Fruit fly (Drosophila melanogaster) whole organism, embryonic: ENCODE measurements around the gene Jhbp2.

Experiments used
- Aef1 ChIP-seq: fragments of 200-800 bp; sonication (Bioruptor generic); IDR thresholded peaks from 3 replicates; pipeline ENCODE4 v1.3.6; 2022; ENCODE audit warnings: missing biosample characterization, missing genetic modification characterization
- CG10147 ChIP-seq: fragments of 200-800 bp; sonication (Bioruptor generic); optimal IDR thresholded peaks from 2 replicates; lab custom pipeline; 2019; ENCODE audit warnings: missing biosample characterization, mild to moderate bottlenecking, missing genetic modification characterization, moderate library complexity
- CG12942 ChIP-seq: fragments of 200-800 bp; sonication (Bioruptor generic); optimal IDR thresholded peaks from 3 replicates; lab custom pipeline; 2016; ENCODE audit warnings: missing biosample characterization, missing genetic modification characterization
- CG1529 ChIP-seq: fragments of 200-800 bp; sonication (Bioruptor generic); optimal IDR thresholded peaks from 3 replicates; lab custom pipeline; 2018; ENCODE audit warnings: missing biosample characterization, missing genetic modification characterization
- CG15479 ChIP-seq: fragments of 200-800 bp; sonication (Bioruptor generic); optimal IDR thresholded peaks from 3 replicates; lab custom pipeline; 2019; ENCODE audit warnings: missing biosample characterization, mild to moderate bottlenecking, missing genetic modification characterization, moderate library complexity
- CG15696 ChIP-seq: fragments of 200-800 bp; sonication (Bioruptor generic); optimal IDR thresholded peaks from 2 replicates; lab custom pipeline; 2019; ENCODE audit warnings: missing biosample characterization, mild to moderate bottlenecking, missing genetic modification characterization, moderate library complexity
- CG1602 ChIP-seq: fragments of 200-800 bp; sonication (Bioruptor generic); optimal IDR thresholded peaks from 3 replicates; lab custom pipeline; 2016; ENCODE audit warnings: missing biosample characterization, missing genetic modification characterization
- CG17328 ChIP-seq: fragments of 200-800 bp; sonication (Bioruptor generic); IDR thresholded peaks from 2 replicates; pipeline ENCODE4 v1.3.6; 2022; ENCODE audit warnings: missing biosample characterization, missing genetic modification characterization
- CG18262 ChIP-seq: fragments of 200-800 bp; optimal IDR thresholded peaks from 3 replicates; lab custom pipeline; 2019; ENCODE audit warnings: missing biosample characterization, mild to moderate bottlenecking, missing genetic modification characterization, moderate library complexity
- CG18599 ChIP-seq: fragments of 200-800 bp; sonication (Bioruptor generic); optimal IDR thresholded peaks from 3 replicates; lab custom pipeline; 2017; ENCODE audit warnings: missing biosample characterization, missing genetic modification characterization, mild to moderate bottlenecking, moderate library complexity, missing genetic modification reagents
- CG3838 ChIP-seq: fragments of 200-800 bp; sonication (Bioruptor generic); optimal IDR thresholded peaks from 3 replicates; lab custom pipeline; 2016; ENCODE audit warnings: missing biosample characterization, missing genetic modification characterization
- CG42726 ChIP-seq: fragments of 200-800 bp; sonication (Bioruptor generic); IDR thresholded peaks from 2 replicates; pipeline ENCODE4 v1.3.6; 2022; ENCODE audit warnings: missing biosample characterization, missing genetic modification characterization; ENCODE audit not compliant: partially characterized antibody
- CG5180 ChIP-seq: fragments of 200-800 bp; sonication (Bioruptor generic); optimal IDR thresholded peaks from 3 replicates; lab custom pipeline; 2017; ENCODE audit warnings: missing biosample characterization, missing genetic modification characterization, mild to moderate bottlenecking, moderate library complexity, missing genetic modification reagents
- CG6813 ChIP-seq: fragments of 200-800 bp; sonication (Bioruptor generic); optimal IDR thresholded peaks from 2 replicates; lab custom pipeline; 2017; ENCODE audit warnings: missing biosample characterization, missing genetic modification characterization, mild to moderate bottlenecking, moderate library complexity, missing genetic modification reagents
- CG7928 ChIP-seq: fragments of 200-800 bp; sonication (Bioruptor generic); optimal IDR thresholded peaks from 2 replicates; lab custom pipeline; 2017; ENCODE audit warnings: missing biosample characterization, mild to moderate bottlenecking, missing genetic modification characterization
- CG8290 ChIP-seq, 3 experiments: fragments of 200-800 bp; sonication (Bioruptor generic); optimal IDR thresholded peaks; 2 replicates each; lab custom pipeline; 2016 to 2019; ENCODE audit warnings: missing biosample characterization in 3 of 3, missing genetic modification characterization in 3 of 3, mild to moderate bottlenecking in 2 of 3, moderate library complexity in 1 of 3
- Hey ChIP-seq: fragments of 200-800 bp; sonication (Bioruptor generic); optimal IDR thresholded peaks from 3 replicates; lab custom pipeline; 2018; ENCODE audit warnings: missing biosample characterization, mild to moderate bottlenecking, missing genetic modification characterization
- Hsf ChIP-seq: fragments of 200-800 bp; sonication (Bioruptor generic); optimal IDR thresholded peaks from 3 replicates; lab custom pipeline; 2016; ENCODE audit warnings: missing biosample characterization, missing genetic modification characterization
- Jarid2 ChIP-seq: fragments of 200-800 bp; sonication (Bioruptor generic); optimal IDR thresholded peaks from 3 replicates; lab custom pipeline; 2017; ENCODE audit warnings: mild to moderate bottlenecking, missing biosample characterization, missing genetic modification reagents, missing genetic modification characterization
- Kr ChIP-seq: fragments of 200-800 bp; sonication (Bioruptor generic); optimal IDR thresholded peaks from 2 replicates; lab custom pipeline; 2017; ENCODE audit warnings: missing biosample characterization, mild to moderate bottlenecking, missing genetic modification characterization
- MBD-R2 ChIP-seq: fragments of 200-800 bp; sonication (Bioruptor generic); IDR thresholded peaks from 2 replicates; pipeline ENCODE4 v1.3.6; 2022; ENCODE audit warnings: missing biosample characterization, missing genetic modification characterization
- Med ChIP-seq: fragments of 200-800 bp; sonication (Bioruptor generic); peaks from one replicate; lab custom pipeline; 2016; ENCODE audit warnings: missing biosample characterization, missing genetic modification characterization, mild to moderate bottlenecking, inconsistent platforms, moderate library complexity
- Mrtf ChIP-seq: fragments of 200-800 bp; sonication (Bioruptor generic); IDR thresholded peaks from 3 replicates; pipeline ENCODE4 v1.3.6; 2022; ENCODE audit warnings: missing biosample characterization, missing genetic modification characterization
- NC2α ChIP-seq: fragments of 200-800 bp; sonication (Bioruptor generic); optimal IDR thresholded peaks from 2 replicates; lab custom pipeline; 2016; ENCODE audit warnings: missing biosample characterization, missing genetic modification characterization
- NFAT ChIP-seq: fragments of 200-800 bp; sonication (Bioruptor generic); IDR thresholded peaks from 2 replicates; pipeline ENCODE4 v1.3.6; 2022; ENCODE audit warnings: missing biosample characterization, missing genetic modification characterization
- Nf-YC ChIP-seq: fragments of 200-800 bp; optimal IDR thresholded peaks from 3 replicates; lab custom pipeline; 2019; ENCODE audit warnings: missing biosample characterization, mild to moderate bottlenecking, missing genetic modification characterization, moderate library complexity
- Pdp1 ChIP-seq, 2 experiments: fragments of 200-800 bp; sonication (Bioruptor generic); optimal IDR thresholded peaks; 3 replicates each; lab custom pipeline; 2016; ENCODE audit warnings: missing biosample characterization in 2 of 2, missing genetic modification characterization in 2 of 2, mild to moderate bottlenecking in 1 of 2, moderate library complexity in 1 of 2
- Ravus ChIP-seq: fragments of 200-800 bp; sonication (Bioruptor generic); IDR thresholded peaks from 2 replicates; pipeline ENCODE4 v1.3.6; 2022; ENCODE audit warnings: missing biosample characterization, missing genetic modification characterization
- Stat92E ChIP-seq, 3 experiments: fragments of >200 bp in 2 of 3; fragments of 200-800 bp in 1 of 3; sonication (Bioruptor generic) in 1 of 3; optimal IDR thresholded peaks; 2 replicates each; lab custom pipeline; 2017 to 2019; ENCODE audit warnings: missing biosample characterization in 3 of 3, missing genetic modification characterization in 3 of 3, mild to moderate bottlenecking in 1 of 3, moderate library complexity in 1 of 3
- Usf ChIP-seq: fragments of 200-800 bp; sonication (Bioruptor generic); optimal IDR thresholded peaks from 2 replicates; lab custom pipeline; 2017; ENCODE audit warnings: missing genotype, missing biosample characterization, missing genetic modification characterization
- al ChIP-seq: fragments of 200-800 bp; sonication (Bioruptor generic); IDR thresholded peaks from 2 replicates; pipeline ENCODE4 v1.3.6; 2022; ENCODE audit warnings: missing biosample characterization, missing genetic modification characterization
- ap ChIP-seq: fragments of 200-800 bp; sonication (Bioruptor generic); IDR thresholded peaks from 2 replicates; pipeline ENCODE4 v1.3.6; 2022; ENCODE audit warnings: missing biosample characterization, missing genetic modification characterization
- dati ChIP-seq: fragments of 200-800 bp; sonication (Bioruptor generic); IDR thresholded peaks from 2 replicates; pipeline ENCODE4 v1.3.6; 2022; ENCODE audit warnings: missing biosample characterization, missing genetic modification characterization
- fru ChIP-seq: fragments of >200 bp; optimal IDR thresholded peaks from 2 replicates; lab custom pipeline; 2017
- fu2 ChIP-seq: fragments of 200-800 bp; sonication (Bioruptor generic); optimal IDR thresholded peaks from 2 replicates; lab custom pipeline; 2016; ENCODE audit warnings: missing biosample characterization, missing genetic modification characterization
- gt ChIP-seq: fragments of 200-800 bp; sonication (Bioruptor generic); IDR thresholded peaks from 2 replicates; pipeline ENCODE4 v1.3.6; 2022; ENCODE audit warnings: missing biosample characterization, missing genetic modification characterization
- jigr1 ChIP-seq: fragments of 200-800 bp; sonication (Bioruptor generic); IDR thresholded peaks from 3 replicates; pipeline ENCODE4 v1.3.6; 2022; ENCODE audit warnings: missing biosample characterization, missing genetic modification characterization
- jumu ChIP-seq: fragments of 200-800 bp; sonication (Bioruptor generic); optimal IDR thresholded peaks from 3 replicates; lab custom pipeline; 2016; ENCODE audit warnings: missing biosample characterization, missing genetic modification characterization
- kay ChIP-seq: fragments of 200-800 bp; sonication (Bioruptor generic); optimal IDR thresholded peaks from 2 replicates; lab custom pipeline; 2016; ENCODE audit warnings: missing biosample characterization, missing genetic modification characterization
- peb ChIP-seq: fragments of 200-800 bp; sonication (Bioruptor generic); IDR thresholded peaks from 2 replicates; pipeline ENCODE4 v1.3.6; 2022; ENCODE audit warnings: missing biosample characterization, missing genetic modification characterization
- prd ChIP-seq, 3 experiments: fragments of >200 bp in 2 of 3; fragments of 200-800 bp in 1 of 3; sonication (Bioruptor generic) in 1 of 3; optimal IDR thresholded peaks in 2 of 3; IDR thresholded peaks in 1 of 3; 2 replicates in 2 of 3; 3 replicates in 1 of 3; pipeline versions ENCODE4 v1.3.6 to Lab custom; 2017 to 2022; ENCODE audit warnings: missing biosample characterization in 1 of 3, missing genetic modification characterization in 1 of 3
- rib ChIP-seq: fragments of 200-800 bp; sonication (Bioruptor generic); IDR thresholded peaks from 2 replicates; pipeline ENCODE4 v1.3.6; 2022; ENCODE audit warnings: missing biosample characterization, missing genetic modification characterization
- salm ChIP-seq: fragments of 200-800 bp; sonication (Bioruptor generic); optimal IDR thresholded peaks from 2 replicates; lab custom pipeline; 2018; ENCODE audit warnings: missing biosample characterization, mild to moderate bottlenecking, missing genetic modification characterization
- sd ChIP-seq: fragments of 200-800 bp; sonication (Bioruptor generic); optimal IDR thresholded peaks from 3 replicates; lab custom pipeline; 2018; ENCODE audit warnings: missing biosample characterization, mild to moderate bottlenecking, missing genetic modification characterization, moderate library complexity
- sna ChIP-seq: fragments of 200-800 bp; sonication (Bioruptor generic); IDR thresholded peaks from 2 replicates; pipeline ENCODE4 v1.3.6; 2022; ENCODE audit warnings: missing biosample characterization, missing genetic modification characterization; ENCODE audit not compliant: partially characterized antibody
- sob ChIP-seq: fragments of 200-800 bp; sonication (Bioruptor generic); IDR thresholded peaks from 2 replicates; pipeline ENCODE4 v1.3.6; 2022; ENCODE audit warnings: missing biosample characterization, missing genetic modification characterization
- tna ChIP-seq: fragments of 200-800 bp; sonication (Bioruptor generic); IDR thresholded peaks from 2 replicates; pipeline ENCODE4 v1.3.6; 2022; ENCODE audit warnings: missing biosample characterization, missing genetic modification characterization; ENCODE audit not compliant: partially characterized antibody
- tup ChIP-seq: fragments of 200-800 bp; sonication (Bioruptor generic); optimal IDR thresholded peaks from 2 replicates; lab custom pipeline; 2016; ENCODE audit warnings: missing biosample characterization, mild to moderate bottlenecking, missing genetic modification characterization, moderate library complexity
- twi ChIP-seq: fragments of 200-800 bp; optimal IDR thresholded peaks from 2 replicates; lab custom pipeline; 2019; ENCODE audit warnings: missing biosample characterization, mild to moderate bottlenecking, missing genetic modification characterization, moderate library complexity
- tx ChIP-seq: fragments of 200-800 bp; sonication (Bioruptor generic); optimal IDR thresholded peaks from 2 replicates; lab custom pipeline; 2016; ENCODE audit warnings: missing biosample characterization, missing genetic modification characterization

Jhbp2 gene

DNA sequence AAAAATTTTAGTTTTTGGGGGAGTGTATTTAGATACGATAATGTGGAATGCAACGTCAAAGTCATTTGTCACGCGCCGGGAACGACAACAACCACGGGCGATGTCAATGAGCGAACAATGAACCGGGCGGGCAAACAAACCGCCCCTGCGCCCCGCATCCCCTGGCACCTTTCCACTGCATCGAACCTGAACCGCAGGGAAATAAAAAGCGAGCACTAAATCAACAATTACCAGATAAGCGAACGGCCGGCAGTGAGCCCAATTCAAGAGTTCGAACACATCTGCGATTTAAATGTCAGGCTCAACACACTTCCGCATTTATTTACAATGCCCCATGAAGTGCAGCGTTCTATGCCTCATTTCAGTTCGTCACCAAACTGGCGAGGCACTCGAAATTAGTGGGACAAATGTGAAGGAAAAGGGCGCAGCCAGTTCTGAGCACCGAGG lies 35.4 kb upstream of the Jhbp2 start (continued):
- no peak for TF ChIP-seq Pdp1 (GFP tag; optimal IDR thresholded peaks at IDR 0.05; lab: Kevin White, UChicago)
- TF ChIP-seq kay (GFP tag; lab: Kevin White, UChicago), result no peak
- peak; percentile 60 for TF ChIP-seq sd (tag; lab: Kevin White, UChicago)
- TF ChIP-seq al, result no peak
- no peak for TF ChIP-seq CG10147 (GFP tag; lab: Kevin White, UChicago)
- TF ChIP-seq Med, result peak; percentile 76
- no peak for TF ChIP-seq Mrtf (GFP tag; lab: Robert Waterston, UW)
- no peak for TF ChIP-seq tna (GFP tag; lab: Robert Waterston, UW)
- no peak for TF ChIP-seq Aef1
- TF ChIP-seq CG5180 (GFP tag; lab: Kevin White, UChicago), result peak; percentile 60
- TF ChIP-seq CG1602, result no peak
- no peak for TF ChIP-seq ap (GFP tag; lab: Robert Waterston, UW)
- TF ChIP-seq CG12942 (GFP tag; lab: Kevin White, UChicago), result no peak
- TF ChIP-seq Nf-YC (tag; lab: Kevin White, UChicago), result no peak
- no peak for TF ChIP-seq rib
- TF ChIP-seq NFAT (GFP tag; lab: Robert Waterston, UW), result no peak
- TF ChIP-seq dati (GFP tag; lab: Robert Waterston, UW), result no peak
- TF ChIP-seq CG18262 (tag; lab: Kevin White, UChicago), result no peak
- peak; percentile 20 for TF ChIP-seq CG6813 (GFP tag; lab: Kevin White, UChicago)
- TF ChIP-seq CG7928, result no peak
- no peak for TF ChIP-seq MBD-R2 (GFP tag; lab: Robert Waterston, UW)
- TF ChIP-seq Usf (GFP tag; lab: Kevin White, UChicago), result no peak
- TF ChIP-seq CG8290 (GFP tag; optimal IDR thresholded peaks at IDR 0.05; lab: Kevin White, UChicago), result no peak
- TF ChIP-seq CG8290 (tag; optimal IDR thresholded peaks at IDR 0.05; lab: Kevin White, UChicago), result peak in 1 of 2 experiments; percentile 22
- TF ChIP-seq CG15696 (tag; lab: Kevin White, UChicago), result peak; percentile 41
- no peak for TF ChIP-seq CG1529 (GFP tag; lab: Kevin White, UChicago)
- no peak for TF ChIP-seq sna (GFP tag; lab: Robert Waterston, UW)
- no peak for TF ChIP-seq NC2α (GFP tag; lab: Kevin White, UChicago)
- no peak for TF ChIP-seq Jarid2
- no peak for TF ChIP-seq CG15479 (GFP tag; lab: Kevin White, UChicago)
- no peak for TF ChIP-seq gt (GFP tag; lab: Robert Waterston, UW)
- no peak for TF ChIP-seq fu2 (GFP tag; lab: Kevin White, UChicago)
- no peak for TF ChIP-seq tx (GFP tag; lab: Kevin White, UChicago)
- TF ChIP-seq prd (optimal IDR thresholded peaks at IDR 0.05; lab: Kevin White, UChicago), result no peak
- peak; percentile 40; the same call in 1 of the 3 replicates for TF ChIP-seq prd (GFP tag; IDR thresholded peaks at IDR 0.05; lab: Robert Waterston, UW)
- no peak for TF ChIP-seq CG42726 (GFP tag; lab: Robert Waterston, UW)
- TF ChIP-seq fru (lab: Kevin White, UChicago), result no peak
- peak; percentile 86 for TF ChIP-seq twi (tag; lab: Kevin White, UChicago)
- TF ChIP-seq CG3838 (GFP tag; lab: Kevin White, UChicago), result peak; percentile 13
- TF ChIP-seq CG18599 (GFP tag; lab: Kevin White, UChicago), result no peak
- no peak for TF ChIP-seq Stat92E (GFP tag; optimal IDR thresholded peaks at IDR 0.05; lab: Kevin White, UChicago)
- TF ChIP-seq sob, result no peak
- no peak for TF ChIP-seq jumu
- TF ChIP-seq Hey (tag; lab: Kevin White, UChicago), result peak; percentile 72
- TF ChIP-seq CG17328 (GFP tag; lab: Robert Waterston, UW), result peak; percentile 72
- TF ChIP-seq tup, result no peak
- peak; percentile 5 for TF ChIP-seq salm (tag; lab: Kevin White, UChicago)
- TF ChIP-seq Kr (GFP tag; lab: Kevin White, UChicago), result peak; percentile 94
- TF ChIP-seq Hsf (GFP tag; lab: Kevin White, UChicago), result no peak
- TF ChIP-seq peb (GFP tag; lab: Robert Waterston, UW), result no peak
- TF ChIP-seq jigr1 (GFP tag; lab: Robert Waterston, UW), result no peak
- TF ChIP-seq Ravus, result no peak
